Worm (Caenorhabditis elegans) whole organism, L3 larva: ENCODE results near the gene rrp-1.

Experiments
- nhr-25 ChIP-seq: sonication (generic microtip); optimal IDR thresholded peaks from 2 replicates; lab custom pipeline; 2017; ENCODE audit warnings: missing biosample characterization, missing genetic modification characterization
- nhr-43 ChIP-seq: sonication (generic microtip); optimal IDR thresholded peaks from 2 replicates; lab custom pipeline; 2016; ENCODE audit warnings: mild to moderate bottlenecking, missing genetic modification characterization, missing compliant biosample characterization; ENCODE audit not compliant: poor library complexity, severe bottlenecking
- pqm-1 ChIP-seq: fragments of 150-350 bp; optimal IDR thresholded peaks from 2 replicates; lab custom pipeline; 2017; ENCODE audit warnings: missing biosample characterization, missing genetic modification characterization, inconsistent platforms

DNA sequence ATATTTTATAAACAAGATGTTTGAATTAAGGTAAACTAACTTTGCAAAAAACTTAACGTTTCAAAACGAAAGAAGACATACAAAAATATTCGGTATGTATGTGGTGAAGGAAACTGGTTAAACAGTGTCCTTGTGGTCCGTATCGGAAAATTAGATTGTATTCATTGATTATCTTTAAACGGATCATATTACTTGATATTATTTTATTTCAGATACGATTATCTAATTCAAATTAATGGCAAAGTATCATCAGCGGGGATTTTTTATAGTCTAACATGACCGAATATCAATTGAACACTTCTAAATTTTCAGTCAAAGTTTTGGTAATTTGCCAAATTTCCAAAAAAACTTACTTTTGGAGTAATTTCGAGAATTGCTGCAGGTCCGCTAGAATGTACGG, 24.7 kb upstream of the rrp-1 start, which contains the start of gene C47E12.13:
- TF ChIP-seq pqm-1 (tag; lab: Kevin White, UChicago) (no peak), nhr-43 (tag; lab: Kevin White, UChicago) (no peak), nhr-25 (tag; lab: Kevin White, UChicago) (no peak)
